Fruit fly (Drosophila melanogaster): Measurements from ENCODE around the gene Mec2.

DNA sequence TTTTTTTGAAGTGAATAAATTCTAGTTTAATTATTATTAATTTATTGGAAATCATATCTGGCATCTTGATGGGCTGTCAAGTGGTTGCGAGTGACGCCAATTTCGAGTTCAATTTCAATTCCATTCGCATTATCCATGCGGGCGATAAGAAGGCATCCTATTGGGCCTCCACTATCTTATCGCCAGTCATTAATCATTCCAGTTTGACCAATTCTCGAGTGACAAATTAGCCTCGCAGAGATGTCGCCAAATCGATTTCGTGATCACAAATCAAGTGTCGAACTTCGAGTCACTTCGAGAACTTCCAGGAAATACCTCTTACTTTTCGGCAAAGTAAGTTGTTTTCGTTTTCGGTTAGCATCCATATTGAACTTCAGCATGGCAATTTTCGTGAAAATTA lies 28.8 kb downstream of the Mec2 start:
- no peak for TF ChIP-seq ovo (GFP tag; optimal IDR thresholded peaks at IDR 0.05)
- TF ChIP-seq kay (GFP tag; ENCODE audit: borderline replicate concordance): no peak
- no peak for TF ChIP-seq Mnt (GFP tag; optimal IDR thresholded peaks at IDR 0.05)
- TF ChIP-seq CG7045 (GFP tag; optimal IDR thresholded peaks at IDR 0.05): no peak
- TF ChIP-seq CG12768 (GFP tag; optimal IDR thresholded peaks at IDR 0.05): no peak
- no peak for TF ChIP-seq pad (GFP tag; optimal IDR thresholded peaks at IDR 0.05)
- TF ChIP-seq CG1620 (GFP tag; optimal IDR thresholded peaks at IDR 0.05): no peak
